Fruit fly (Drosophila melanogaster): ENCODE results near the gene CG43083.
A peak's percentile ranks its signal among the peaks of the same experiment; 100 is the strongest.

Gene CG43083

dm6 chr3L:15636359-15636758, 12.0 kb upstream of the CG43083 start (continued):
- TF ChIP-seq CG1603 (tag; optimal IDR thresholded peaks at IDR 0.05): peak; percentile 20
- TF ChIP-seq Asciz (GFP tag; optimal IDR thresholded peaks at IDR 0.05): peak; percentile 3
- TF ChIP-seq Pdp1 (GFP tag; optimal IDR thresholded peaks at IDR 0.05): peak in 1 of 2 experiments; percentile 14
- TF ChIP-seq org-1 (GFP tag; optimal IDR thresholded peaks at IDR 0.05): no peak
- TF ChIP-seq ato (GFP tag; IDR thresholded peaks at IDR 0.05; ENCODE audit: partially characterized antibody): no peak
- TF ChIP-seq Camta (GFP tag; optimal IDR thresholded peaks at IDR 0.05): peak; percentile 9
- peak; percentile 65 for TF ChIP-seq sug (tag; optimal IDR thresholded peaks at IDR 0.05)

DNA sequence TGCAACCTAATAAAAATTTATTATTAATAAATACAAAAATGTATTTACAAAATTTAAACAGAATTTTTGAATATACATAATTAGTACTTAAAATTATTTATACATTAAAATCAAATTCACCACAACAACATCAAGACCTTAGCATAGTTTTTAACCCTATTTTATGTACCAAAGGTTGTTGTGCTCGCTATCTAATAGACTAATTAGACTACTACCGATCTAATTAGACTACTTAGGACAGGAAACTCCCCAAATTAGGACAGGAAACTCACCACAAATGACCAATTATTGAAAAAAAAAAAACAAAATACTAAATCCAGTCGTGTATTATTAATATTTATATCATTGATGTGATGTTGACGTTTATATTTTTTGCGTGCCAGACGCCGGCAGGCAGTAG, 11.4 kb upstream of the CG43083 start:
- TF ChIP-seq Ets97D (GFP tag; optimal IDR thresholded peaks at IDR 0.05) (peak; percentile 67), Atf3 (GFP tag; optimal IDR thresholded peaks at IDR 0.05) (no peak), insv (GFP tag; optimal IDR thresholded peaks at IDR 0.05) (peak; percentile 65 to 96), sens (GFP tag) (peak; percentile 71), her (GFP tag; optimal IDR thresholded peaks at IDR 0.05) (no peak), CTCF (GFP tag; optimal IDR thresholded peaks at IDR 0.05) (peak; percentile 50), dmrt11E (tag; optimal IDR thresholded peaks at IDR 0.05) (peak; percentile 20), CG17385 (GFP tag; optimal IDR thresholded peaks at IDR 0.05) (peak; percentile 1), CG4617 (GFP tag; optimal IDR thresholded peaks at IDR 0.05; ENCODE audit: borderline replicate concordance) (no peak), CG17361 (GFP tag; IDR thresholded peaks at IDR 0.05) (no peak), Dll (GFP tag; IDR thresholded peaks at IDR 0.05; ENCODE audit: partially characterized antibody) (0 out of 4 replicates have a peak, but pooled peaks have one; percentile 21), CG10267 (tag; optimal IDR thresholded peaks at IDR 0.05) (peak; percentile 4), CG4404 (GFP tag; IDR thresholded peaks at IDR 0.05) (no peak), Med (GFP tag) (peak; percentile 15), Opbp (GFP tag; IDR thresholded peaks at IDR 0.05; ENCODE audit: partially characterized antibody) (peak; percentile 31; the same call in 1 of the 3 replicates), ci (GFP tag; IDR thresholded peaks at IDR 0.05) (peak; percentile 54; the same call in 2 of the 3 replicates), CG6272 (GFP tag; IDR thresholded peaks at IDR 0.05) (no peak), NfI (GFP tag; optimal IDR thresholded peaks at IDR 0.05) (peak; percentile 23), bsh (GFP tag; optimal IDR thresholded peaks at IDR 0.05) (peak in 1 of 2 experiments; percentile 29), CG9727 (GFP tag; optimal IDR thresholded peaks at IDR 0.05) (no peak), CG2875 (GFP tag; optimal IDR thresholded peaks at IDR 0.05) (no peak), CHES-1-like (GFP tag; optimal IDR thresholded peaks at IDR 0.05) (no peak), stwl (tag; optimal IDR thresholded peaks at IDR 0.05) (peak; percentile 77), pb (GFP tag; optimal IDR thresholded peaks at IDR 0.05) (no peak), zen (tag; optimal IDR thresholded peaks at IDR 0.05) (no peak), Lhr (GFP tag; optimal IDR thresholded peaks at IDR 0.05) (peak; percentile 27), ewg (GFP tag; optimal IDR thresholded peaks at IDR 0.05) (peak; percentile 29), MESR4 (GFP tag; optimal IDR thresholded peaks at IDR 0.05) (no peak), Myb (GFP tag; optimal IDR thresholded peaks at IDR 0.05) (no peak), sqz (GFP tag; optimal IDR thresholded peaks at IDR 0.05) (peak; percentile 35), grau (tag; optimal IDR thresholded peaks at IDR 0.05) (peak; percentile 20), ftz-f1 (GFP tag; optimal IDR thresholded peaks at IDR 0.05) (no peak), CoRest (tag; optimal IDR thresholded peaks at IDR 0.05) (peak; percentile 29), pita (GFP tag; optimal IDR thresholded peaks at IDR 0.05) (peak; percentile 76), gfzf (GFP tag; optimal IDR thresholded peaks at IDR 0.05) (peak; percentile 44), CG1603 (tag; optimal IDR thresholded peaks at IDR 0.05) (no peak)
